Fruit fly (Drosophila melanogaster) whole organism, embryonic: Measurements from ENCODE around the gene mtsh.

Experiments used
- Adf1 ChIP-seq: fragments of 200-800 bp; sonication (Bioruptor generic); IDR thresholded peaks from 2 replicates; pipeline ENCODE4 v1.3.6; 2022; ENCODE audit warnings: missing biosample characterization, missing genetic modification characterization
- Aef1 ChIP-seq: fragments of 200-800 bp; sonication (Bioruptor generic); IDR thresholded peaks from 3 replicates; pipeline ENCODE4 v1.3.6; 2022; ENCODE audit warnings: missing biosample characterization, missing genetic modification characterization
- Atf3 ChIP-seq: fragments of 200-800 bp; sonication (Bioruptor generic); optimal IDR thresholded peaks from 3 replicates; lab custom pipeline; 2016; ENCODE audit warnings: missing biosample characterization, missing genetic modification characterization
- C15 ChIP-seq: fragments of 200-800 bp; sonication (Bioruptor generic); IDR thresholded peaks from 3 replicates; pipeline ENCODE4 v1.3.6; 2022; ENCODE audit warnings: missing biosample characterization, missing genetic modification characterization
- CG11093 ChIP-seq: fragments of 200-800 bp; sonication (Bioruptor generic); IDR thresholded peaks from 3 replicates; pipeline ENCODE4 v1.3.6; 2022; ENCODE audit warnings: missing biosample characterization, missing genetic modification characterization
- CG12236 ChIP-seq: fragments of 200-800 bp; sonication (Bioruptor generic); optimal IDR thresholded peaks from 2 replicates; lab custom pipeline; 2016; ENCODE audit warnings: missing biosample characterization, missing genetic modification characterization
- CG12659 ChIP-seq: fragments of 200-800 bp; sonication (Bioruptor generic); optimal IDR thresholded peaks from 3 replicates; lab custom pipeline; 2017; ENCODE audit warnings: mild to moderate bottlenecking, missing biosample characterization, missing genetic modification reagents, missing genetic modification characterization
- CG12769 ChIP-seq: fragments of 200-800 bp; sonication (Bioruptor generic); optimal IDR thresholded peaks from 2 replicates; lab custom pipeline; 2019; ENCODE audit warnings: missing biosample characterization, mild to moderate bottlenecking, missing genetic modification characterization, moderate library complexity
- CG13775 ChIP-seq: fragments of 200-800 bp; sonication (Bioruptor generic); optimal IDR thresholded peaks from 3 replicates; lab custom pipeline; 2017; ENCODE audit warnings: missing biosample characterization, mild to moderate bottlenecking, missing genetic modification characterization
- CG14441 ChIP-seq: fragments of 200-800 bp; sonication (Bioruptor generic); IDR thresholded peaks from 2 replicates; pipeline ENCODE4 v1.3.6; 2022; ENCODE audit warnings: missing biosample characterization, missing genetic modification characterization
- CG2129 ChIP-seq: fragments of 200-800 bp; sonication (Bioruptor generic); IDR thresholded peaks from 2 replicates; pipeline ENCODE4 v1.3.6; 2022; ENCODE audit warnings: missing biosample characterization, missing genetic modification characterization; ENCODE audit not compliant: partially characterized antibody
- CG2889 ChIP-seq: fragments of 200-800 bp; sonication (Bioruptor generic); IDR thresholded peaks from 3 replicates; pipeline ENCODE4 v1.3.6; 2022; ENCODE audit warnings: missing biosample characterization, missing genetic modification characterization
- CG31441 ChIP-seq: fragments of 200-800 bp; sonication (Bioruptor generic); IDR thresholded peaks from 2 replicates; pipeline ENCODE4 v1.3.6; 2022; ENCODE audit warnings: missing biosample characterization, missing genetic modification characterization
- CG33557 ChIP-seq: fragments of 200-800 bp; sonication (Bioruptor generic); optimal IDR thresholded peaks from 2 replicates; lab custom pipeline; 2019; ENCODE audit warnings: missing biosample characterization, mild to moderate bottlenecking, missing genetic modification characterization, moderate library complexity
- CG3726 ChIP-seq: fragments of 200-800 bp; sonication (Bioruptor generic); IDR thresholded peaks from 3 replicates; pipeline ENCODE4, ENCODE4 v1.3.6; 2022; ENCODE audit warnings: missing biosample characterization, missing genetic modification characterization
- CG4404 ChIP-seq: fragments of 200-800 bp; sonication (Bioruptor generic); IDR thresholded peaks from 2 replicates; pipeline ENCODE4 v1.3.6; 2022; ENCODE audit warnings: missing biosample characterization, missing genetic modification characterization
- CG6689 ChIP-seq: fragments of 200-800 bp; sonication (Bioruptor generic); IDR thresholded peaks from 2 replicates; pipeline ENCODE4 v1.3.6; 2022; ENCODE audit warnings: missing biosample characterization, missing genetic modification characterization
- CG6813 ChIP-seq: fragments of 200-800 bp; sonication (Bioruptor generic); optimal IDR thresholded peaks from 2 replicates; lab custom pipeline; 2017; ENCODE audit warnings: missing biosample characterization, missing genetic modification characterization, mild to moderate bottlenecking, moderate library complexity, missing genetic modification reagents
- CG9437 ChIP-seq: fragments of 200-800 bp; sonication (Bioruptor generic); optimal IDR thresholded peaks from 2 replicates; lab custom pipeline; 2018; ENCODE audit warnings: missing biosample characterization, mild to moderate bottlenecking, missing genetic modification characterization
- CrebB ChIP-seq: fragments of 200-800 bp; sonication (Bioruptor generic); optimal IDR thresholded peaks from 3 replicates; lab custom pipeline; 2018; ENCODE audit warnings: missing biosample characterization, mild to moderate bottlenecking, missing genetic modification characterization
- Doc3 ChIP-seq: fragments of 200-800 bp; sonication (Bioruptor generic); IDR thresholded peaks from 3 replicates; pipeline ENCODE4 v1.3.6; 2022; ENCODE audit warnings: missing biosample characterization, missing genetic modification characterization; ENCODE audit not compliant: partially characterized antibody
- Fer3 ChIP-seq: fragments of 200-800 bp; sonication (Bioruptor generic); optimal IDR thresholded peaks from 2 replicates; lab custom pipeline; 2018; ENCODE audit warnings: missing biosample characterization, mild to moderate bottlenecking, missing genetic modification characterization, moderate library complexity
- Hey ChIP-seq: fragments of 200-800 bp; sonication (Bioruptor generic); optimal IDR thresholded peaks from 3 replicates; lab custom pipeline; 2018; ENCODE audit warnings: missing biosample characterization, mild to moderate bottlenecking, missing genetic modification characterization
- Hmx ChIP-seq: fragments of 200-800 bp; sonication (Bioruptor generic); optimal IDR thresholded peaks from 2 replicates; lab custom pipeline; 2016; ENCODE audit warnings: missing biosample characterization, missing genetic modification characterization
- Lpt ChIP-seq: fragments of >200 bp; optimal IDR thresholded peaks from 2 replicates; lab custom pipeline; 2018; ENCODE audit warnings: missing biosample characterization, missing genetic modification characterization
- Mrtf ChIP-seq: fragments of 200-800 bp; sonication (Bioruptor generic); IDR thresholded peaks from 3 replicates; pipeline ENCODE4 v1.3.6; 2022; ENCODE audit warnings: missing biosample characterization, missing genetic modification characterization
- Neu2 ChIP-seq: fragments of 200-800 bp; sonication (Bioruptor generic); optimal IDR thresholded peaks from 3 replicates; lab custom pipeline; 2016; ENCODE audit warnings: missing biosample characterization, missing genetic modification characterization, borderline replicate concordance
- Nf-YB ChIP-seq: fragments of 200-800 bp; sonication (Bioruptor generic); optimal IDR thresholded peaks from 3 replicates; lab custom pipeline; 2019; ENCODE audit warnings: missing biosample characterization, mild to moderate bottlenecking, missing genetic modification characterization, moderate library complexity
- Nf-YC ChIP-seq: fragments of 200-800 bp; optimal IDR thresholded peaks from 3 replicates; lab custom pipeline; 2019; ENCODE audit warnings: missing biosample characterization, mild to moderate bottlenecking, missing genetic modification characterization, moderate library complexity
- NfI ChIP-seq: fragments of 200-800 bp; sonication (Bioruptor generic); optimal IDR thresholded peaks from 3 replicates; lab custom pipeline; 2018; ENCODE audit warnings: missing biosample characterization, mild to moderate bottlenecking, missing genetic modification characterization, moderate library complexity
- Poxn ChIP-seq: fragments of 200-800 bp; sonication (Bioruptor generic); IDR thresholded peaks from 2 replicates; pipeline ENCODE4 v1.3.6; 2022; ENCODE audit warnings: missing biosample characterization, missing genetic modification characterization
- Sin3A ChIP-seq: fragments of >200 bp; optimal IDR thresholded peaks from 2 replicates; lab custom pipeline; 2018
- TFAM ChIP-seq: fragments of 200-800 bp; sonication (Bioruptor generic); optimal IDR thresholded peaks from 2 replicates; lab custom pipeline; 2017; ENCODE audit warnings: missing biosample characterization, missing genetic modification characterization, inconsistent platforms
- cad ChIP-seq: fragments of >200 bp; optimal IDR thresholded peaks from 2 replicates; lab custom pipeline; 2017; ENCODE audit warnings: missing biosample characterization, missing genetic modification characterization
- caup ChIP-seq: fragments of 200-800 bp; sonication (Bioruptor generic); optimal IDR thresholded peaks from 3 replicates; lab custom pipeline; 2017; ENCODE audit warnings: missing biosample characterization, mild to moderate bottlenecking, missing genetic modification characterization, moderate library complexity; ENCODE audit not compliant: severe bottlenecking
- cg ChIP-seq: fragments of 200-800 bp; sonication (Bioruptor generic); optimal IDR thresholded peaks from 3 replicates; lab custom pipeline; 2019; ENCODE audit warnings: missing biosample characterization, mild to moderate bottlenecking, missing genetic modification characterization, moderate library complexity
- chn ChIP-seq: fragments of 200-800 bp; sonication (Bioruptor generic); optimal IDR thresholded peaks from 2 replicates; lab custom pipeline; 2016; ENCODE audit warnings: missing biosample characterization, missing genetic modification characterization
- ems ChIP-seq: fragments of 200-800 bp; sonication (Bioruptor generic); optimal IDR thresholded peaks from 3 replicates; lab custom pipeline; 2016; ENCODE audit warnings: missing biosample characterization, missing genetic modification characterization
- fu2 ChIP-seq: fragments of 200-800 bp; sonication (Bioruptor generic); optimal IDR thresholded peaks from 2 replicates; lab custom pipeline; 2016; ENCODE audit warnings: missing biosample characterization, missing genetic modification characterization
- ham ChIP-seq: fragments of 200-800 bp; sonication (Bioruptor generic); IDR thresholded peaks from 2 replicates; pipeline ENCODE4 v1.3.6; 2022; ENCODE audit warnings: missing biosample characterization, missing genetic modification characterization
- her ChIP-seq: fragments of 200-800 bp; sonication (Bioruptor generic); optimal IDR thresholded peaks from 2 replicates; lab custom pipeline; 2016; ENCODE audit warnings: missing biosample characterization, missing genetic modification characterization
- luna ChIP-seq: fragments of 200-800 bp; sonication (Bioruptor generic); optimal IDR thresholded peaks from 2 replicates; lab custom pipeline; 2016; ENCODE audit warnings: missing biosample characterization, missing genetic modification characterization
- nerfin-1 ChIP-seq: fragments of 200-800 bp; sonication (Bioruptor generic); optimal IDR thresholded peaks from 3 replicates; lab custom pipeline; 2019; ENCODE audit warnings: missing biosample characterization, mild to moderate bottlenecking, missing genetic modification characterization, moderate library complexity
- nerfin-2 ChIP-seq: fragments of 200-800 bp; sonication (Bioruptor generic); IDR thresholded peaks from 2 replicates; pipeline ENCODE4 v1.3.6; 2022; ENCODE audit warnings: missing biosample characterization, missing genetic modification characterization; ENCODE audit not compliant: partially characterized antibody
- p53 ChIP-seq: fragments of 200-800 bp; sonication (Bioruptor generic); optimal IDR thresholded peaks from 2 replicates; lab custom pipeline; 2016; ENCODE audit warnings: missing biosample characterization, missing genetic modification characterization
- pho ChIP-seq: fragments of 200-800 bp; sonication (Bioruptor generic); optimal IDR thresholded peaks from 2 replicates; lab custom pipeline; 2016; ENCODE audit warnings: missing biosample characterization, missing genetic modification characterization
- seq ChIP-seq: fragments of 200-800 bp; sonication (Bioruptor generic); IDR thresholded peaks from 2 replicates; pipeline ENCODE4 v1.3.6; 2022; ENCODE audit warnings: missing biosample characterization, missing genetic modification characterization
- slbo ChIP-seq: fragments of 200-800 bp; sonication (Bioruptor generic); IDR thresholded peaks from 2 replicates; pipeline ENCODE4 v1.3.6; 2022; ENCODE audit warnings: missing biosample characterization, missing genetic modification characterization
- so ChIP-seq: fragments of 200-800 bp; sonication (Bioruptor generic); IDR thresholded peaks from 3 replicates; pipeline ENCODE4 v1.3.6; 2022; ENCODE audit warnings: missing biosample characterization, missing genetic modification characterization
- stc ChIP-seq: fragments of 200-800 bp; sonication (Bioruptor generic); IDR thresholded peaks from 2 replicates; pipeline ENCODE4 v1.3.6; 2022; ENCODE audit warnings: missing biosample characterization, missing genetic modification characterization
- usp ChIP-seq: fragments of >200 bp; optimal IDR thresholded peaks from 2 replicates; lab custom pipeline; 2017; ENCODE audit warnings: missing biosample characterization, missing genetic modification characterization

mtsh gene

DNA sequence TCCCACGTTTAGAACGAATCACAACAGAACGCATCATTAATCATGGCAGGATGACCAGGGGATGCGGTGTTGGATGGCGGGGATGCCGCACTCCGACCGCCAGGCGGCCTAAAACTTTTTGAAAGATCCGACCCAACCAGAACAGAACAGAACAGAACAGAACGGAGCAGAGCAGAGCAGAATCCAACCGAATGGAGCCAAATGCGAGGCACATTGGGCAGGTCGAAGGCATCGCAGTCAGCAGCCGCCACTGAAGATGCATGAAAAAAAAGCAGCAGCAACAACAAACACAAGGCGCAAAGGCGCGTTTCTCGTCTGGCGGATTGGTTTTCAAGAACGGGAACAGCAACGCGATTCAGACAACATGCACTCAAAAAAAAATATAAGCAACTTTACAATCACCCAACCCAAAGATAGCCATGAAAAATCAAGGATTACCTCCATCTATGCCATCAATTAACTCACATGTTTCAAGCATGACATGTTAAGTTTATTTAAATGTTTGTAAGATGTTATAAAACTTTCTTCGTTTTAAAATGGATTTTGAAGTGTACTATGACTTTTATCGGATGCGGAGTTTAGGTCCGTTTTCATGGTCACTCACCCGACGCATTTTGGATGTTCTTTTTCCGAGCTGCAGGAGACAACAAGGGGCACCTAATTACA, 40.2 kb downstream of the mtsh start (continued):
- TF ChIP-seq Sin3A (lab: Kevin White, UChicago) (no peak), Mrtf (GFP tag; lab: Robert Waterston, UW) (no peak), Adf1 (GFP tag; lab: Robert Waterston, UW) (no peak), so (GFP tag; lab: Robert Waterston, UW) (0 out of 3 replicates have a peak, but pooled peaks have one; percentile 34), CG12236 (GFP tag; lab: Kevin White, UChicago) (peak; percentile 15), CG2889 (no peak), CG2129 (GFP tag; lab: Robert Waterston, UW) (no peak), fu2 (no peak), CG6813 (GFP tag; lab: Kevin White, UChicago) (peak; percentile 60), luna (no peak), nerfin-1 (tag; lab: Kevin White, UChicago) (peak; percentile 59), her (GFP tag; lab: Kevin White, UChicago) (no peak), cad (GFP tag; lab: Kevin White, UChicago) (no peak), CG4404 (GFP tag; lab: Robert Waterston, UW) (peak; percentile 77), Doc3 (GFP tag; lab: Robert Waterston, UW) (no peak), chn (GFP tag; lab: Kevin White, UChicago) (peak; percentile 70), p53 (GFP tag; lab: Kevin White, UChicago) (no peak), CG3726 (GFP tag; lab: Robert Waterston, UW) (no peak), CG12769 (tag; lab: Kevin White, UChicago) (no peak), Fer3 (peak; percentile 11), Poxn (GFP tag; lab: Robert Waterston, UW) (no peak), Neu2 (no peak), CG6689 (peak; percentile 64), TFAM (no peak), Aef1 (GFP tag; lab: Robert Waterston, UW) (no peak), C15 (no peak), CG13775 (GFP tag; lab: Kevin White, UChicago) (peak; percentile 65), cg (GFP tag; lab: Kevin White, UChicago) (no peak), CG31441 (GFP tag; lab: Robert Waterston, UW) (peak; percentile 80), CG33557 (GFP tag; lab: Kevin White, UChicago) (peak; percentile 88), nerfin-2 (GFP tag; lab: Robert Waterston, UW) (no peak), NfI (GFP tag; lab: Kevin White, UChicago) (peak; percentile 2), CG11093 (GFP tag; lab: Robert Waterston, UW) (no peak), caup (GFP tag; lab: Kevin White, UChicago) (no peak), CrebB (no peak), slbo (peak; percentile 36), CG12659 (GFP tag; lab: Kevin White, UChicago) (peak; percentile 4), stc (GFP tag; lab: Robert Waterston, UW) (peak; percentile 50), CG14441 (GFP tag; lab: Robert Waterston, UW) (no peak), Hmx (GFP tag; lab: Kevin White, UChicago) (no peak), Hey (tag; lab: Kevin White, UChicago) (no peak), ham (GFP tag; lab: Robert Waterston, UW) (no peak), Atf3 (GFP tag; lab: Kevin White, UChicago) (peak; percentile 56), pho (GFP tag; lab: Kevin White, UChicago) (no peak), Nf-YB (GFP tag; lab: Kevin White, UChicago) (peak; percentile 39), ems (GFP tag; lab: Kevin White, UChicago) (peak; percentile 30), Lpt (no peak), usp (GFP tag; lab: Kevin White, UChicago) (no peak), seq (GFP tag; lab: Robert Waterston, UW) (no peak), CG9437 (GFP tag; lab: Kevin White, UChicago) (peak; percentile 6), Nf-YC (no peak)
